Fruit fly (Drosophila melanogaster) whole organism, pupa: ENCODE results near the gene CG10137.
A peak's percentile ranks its signal among the peaks of the same experiment; 100 is the strongest.

Experiments used
- CG13204 ChIP-seq: fragments of 200-800 bp; sonication (Bioruptor generic); optimal IDR thresholded peaks from 2 replicates; lab custom pipeline; 2018; ENCODE audit warnings: missing biosample characterization, mild to moderate bottlenecking, missing genetic modification characterization, moderate library complexity
- CG14655 ChIP-seq: fragments of 200-800 bp; sonication (Bioruptor generic); optimal IDR thresholded peaks from 3 replicates; lab custom pipeline; 2017; ENCODE audit warnings: mild to moderate bottlenecking, missing biosample characterization, missing genetic modification reagents, missing genetic modification characterization
- CG15710 ChIP-seq: fragments of 200-800 bp; sonication (Bioruptor generic); optimal IDR thresholded peaks from 2 replicates; lab custom pipeline; 2018; ENCODE audit warnings: missing biosample characterization, mild to moderate bottlenecking, missing genetic modification characterization, moderate library complexity
- CG17806 ChIP-seq: fragments of 200-800 bp; sonication (Bioruptor generic); optimal IDR thresholded peaks from 2 replicates; lab custom pipeline; 2018; ENCODE audit warnings: missing biosample characterization, mild to moderate bottlenecking, missing genetic modification characterization, moderate library complexity
- CG34367 ChIP-seq: fragments of 200-800 bp; sonication (Bioruptor generic); optimal IDR thresholded peaks from 2 replicates; lab custom pipeline; 2018; ENCODE audit warnings: missing biosample characterization, mild to moderate bottlenecking, missing genetic modification characterization
- CG4496 ChIP-seq: fragments of 200-800 bp; sonication (Bioruptor generic); IDR thresholded peaks from 3 replicates; pipeline ENCODE4 v1.3.6; 2022; ENCODE audit warnings: missing biosample characterization, missing genetic modification characterization
- CG8301 ChIP-seq: fragments of 200-800 bp; sonication (Bioruptor generic); optimal IDR thresholded peaks from 2 replicates; lab custom pipeline; 2018; ENCODE audit warnings: missing biosample characterization, mild to moderate bottlenecking, missing genetic modification characterization
- EcR ChIP-seq: fragments of 200-800 bp; sonication (Bioruptor generic); optimal IDR thresholded peaks from 3 replicates; lab custom pipeline; 2019; ENCODE audit warnings: missing biosample characterization, missing genetic modification characterization, mild to moderate bottlenecking, moderate library complexity, missing genetic modification reagents
- Pif1A ChIP-seq: fragments of 200-800 bp; sonication (Bioruptor generic); optimal IDR thresholded peaks from 3 replicates; lab custom pipeline; 2016; ENCODE audit warnings: missing biosample characterization, missing genetic modification characterization
- Pif1B ChIP-seq: fragments of 200-800 bp; sonication (Bioruptor generic); optimal IDR thresholded peaks from 3 replicates; lab custom pipeline; 2016; ENCODE audit warnings: missing biosample characterization, missing genetic modification characterization
- Snoo ChIP-seq: fragments of 200-800 bp; sonication (Bioruptor generic); optimal IDR thresholded peaks from 3 replicates; lab custom pipeline; 2017; ENCODE audit warnings: missing biosample characterization, mild to moderate bottlenecking, missing genetic modification characterization, inconsistent platforms
- fd96Ca ChIP-seq: fragments of 200-800 bp; sonication (Bioruptor generic); IDR thresholded peaks from 3 replicates; pipeline ENCODE4 v1.3.6; 2022; ENCODE audit warnings: missing biosample characterization, missing genetic modification characterization
- rn ChIP-seq: fragments of 200-800 bp; sonication (Bioruptor generic); IDR thresholded peaks from 2 replicates; pipeline ENCODE4 v1.3.6; 2022; ENCODE audit warnings: missing biosample characterization, missing genetic modification characterization

- TF ChIP-seq fd96Ca (GFP tag; lab: Robert Waterston, UW) (peak; percentile 81), rn (GFP tag; lab: Robert Waterston, UW) (no peak), EcR (GFP tag; lab: Kevin White, UChicago) (peak; percentile 11), Pif1A (peak; percentile 85), CG34367 (peak; percentile 56), Snoo (tag; lab: Kevin White, UChicago) (peak; percentile 93), CG14655 (GFP tag; lab: Kevin White, UChicago) (peak; percentile 97), CG13204 (GFP tag; lab: Kevin White, UChicago) (peak; percentile 44), CG4496 (GFP tag; lab: Robert Waterston, UW) (peak; percentile 83), CG15710 (peak; percentile 79), CG8301 (peak; percentile 97), CG17806 (peak; percentile 72), Pif1B (GFP tag; lab: Kevin White, UChicago) (peak; percentile 89)
These were observed 11.4 kb downstream of the CG10137 start, which contains the start of gene CG13082 for dm6 chr2L:19537779-19538456.
